Fruit fly (Drosophila melanogaster): ENCODE results near the gene CG3226.

- TF ChIP-seq h (optimal IDR thresholded peaks at IDR 0.05) (no peak), psq (optimal IDR thresholded peaks at IDR 0.05) (no peak), Sin3A (optimal IDR thresholded peaks at IDR 0.05) (no peak), ttk (optimal IDR thresholded peaks at IDR 0.05) (no peak), insv (optimal IDR thresholded peaks at IDR 0.05) (no peak), Myc (optimal IDR thresholded peaks at IDR 0.05) (no peak)
Observed at dm6 chrX:6696467-6696866, 42.4 kb upstream of the CG3226 start.

Data from Kc167 (cell line).